Fruit fly (Drosophila melanogaster): Measurements from ENCODE around the gene pum.

Gene pum

DNA sequence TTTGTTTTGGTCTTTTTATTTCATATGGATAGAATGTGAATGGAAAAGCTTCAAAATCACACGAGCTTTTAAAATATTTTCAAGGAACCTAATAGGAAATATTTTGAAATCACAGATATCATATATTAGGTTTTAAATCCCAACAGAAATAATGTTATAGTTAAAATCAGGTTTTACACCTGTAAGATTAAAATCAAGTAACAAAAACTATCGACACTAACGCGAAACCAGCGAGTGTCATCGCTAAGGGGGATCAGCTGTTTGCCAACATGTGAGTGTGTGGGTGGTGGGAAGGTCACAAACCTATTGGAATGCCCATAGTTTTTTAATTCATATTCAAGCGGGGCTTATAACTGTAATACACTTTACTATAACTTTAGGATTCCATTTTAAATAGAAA is 198.8 kb downstream of the pum start, which contains the start of gene hyx (continued):
- no peak for TF ChIP-seq kay (GFP tag; optimal IDR thresholded peaks at IDR 0.05)
- TF ChIP-seq BEAF-32 (GFP tag; optimal IDR thresholded peaks at IDR 0.05) = peak; percentile 77
- TF ChIP-seq CG15601 (tag; optimal IDR thresholded peaks at IDR 0.05) = peak; percentile 24
- TF ChIP-seq cg (GFP tag; optimal IDR thresholded peaks at IDR 0.05) = peak; percentile 81
- peak; percentile 41 for TF ChIP-seq CG18262 (tag; optimal IDR thresholded peaks at IDR 0.05)
- TF ChIP-seq E2f1 (GFP tag; IDR thresholded peaks at IDR 0.05) = no peak
- no peak for TF ChIP-seq Dad (GFP tag; optimal IDR thresholded peaks at IDR 0.05)
- 0 out of 2 replicates have a peak, but pooled peaks have one; percentile 38 for TF ChIP-seq nerfin-2 (GFP tag; IDR thresholded peaks at IDR 0.05; ENCODE audit: partially characterized antibody)
- TF ChIP-seq lov (optimal IDR thresholded peaks at IDR 0.05) = no peak
- TF ChIP-seq lov (GFP tag; IDR thresholded peaks at IDR 0.05) = no peak
- TF ChIP-seq sna (GFP tag; IDR thresholded peaks at IDR 0.05; ENCODE audit: partially characterized antibody) = peak; percentile 85
- TF ChIP-seq unc-4 (GFP tag; IDR thresholded peaks at IDR 0.05; ENCODE audit: partially characterized antibody) = peak; percentile 91
- peak; percentile 42 for TF ChIP-seq CG15269 (tag; optimal IDR thresholded peaks at IDR 0.05)
- TF ChIP-seq kah (GFP tag; optimal IDR thresholded peaks at IDR 0.05) = no peak
- no peak for TF ChIP-seq fu2 (GFP tag; optimal IDR thresholded peaks at IDR 0.05)
- no peak for TF ChIP-seq CG4328 (GFP tag; optimal IDR thresholded peaks at IDR 0.05)
- peak; percentile 49 for TF ChIP-seq az2 (GFP tag; optimal IDR thresholded peaks at IDR 0.05)
- TF ChIP-seq tap (tag; optimal IDR thresholded peaks at IDR 0.05) = peak; percentile 30
- no peak for TF ChIP-seq CG32767 (GFP tag; IDR thresholded peaks at IDR 0.05)
- TF ChIP-seq fd102C (GFP tag; optimal IDR thresholded peaks at IDR 0.05) = peak; percentile 7
- no peak for TF ChIP-seq CG15011 (GFP tag; optimal IDR thresholded peaks at IDR 0.05)
- TF ChIP-seq tup (GFP tag; optimal IDR thresholded peaks at IDR 0.05) = no peak
- TF ChIP-seq Ssrp (tag; optimal IDR thresholded peaks at IDR 0.05) = no peak
- peak; percentile 9 for TF ChIP-seq CG7556 (GFP tag; optimal IDR thresholded peaks at IDR 0.05)
- TF ChIP-seq Trl (optimal IDR thresholded peaks at IDR 0.05) = no peak
- peak; percentile 41 for TF ChIP-seq Trl (GFP tag; optimal IDR thresholded peaks at IDR 0.05)
- no peak for TF ChIP-seq Xrp1 (GFP tag; IDR thresholded peaks at IDR 0.05)
- TF ChIP-seq zf30C (GFP tag; optimal IDR thresholded peaks at IDR 0.05) = no peak
- TF ChIP-seq CG12219 (GFP tag; optimal IDR thresholded peaks at IDR 0.05) = peak; percentile 29
- TF ChIP-seq chinmo (GFP tag; IDR thresholded peaks at IDR 0.05; ENCODE audit: partially characterized antibody) = peak; percentile 78; the same call in 3 of the 4 replicates
- no peak for TF ChIP-seq CG11085 (GFP tag; IDR thresholded peaks at IDR 0.05)
- no peak for TF ChIP-seq CG9215 (GFP tag; IDR thresholded peaks at IDR 0.05)
- TF ChIP-seq bbx (GFP tag; IDR thresholded peaks at IDR 0.05; ENCODE audit: partially characterized antibody) = peak; percentile 86
- TF ChIP-seq CG18476 (GFP tag; optimal IDR thresholded peaks at IDR 0.05) = no peak
- no peak for TF ChIP-seq HHEX (GFP tag; optimal IDR thresholded peaks at IDR 0.05)
- 0 out of 3 replicates have a peak, but pooled peaks have one; percentile 24 for TF ChIP-seq CG2199 (GFP tag; IDR thresholded peaks at IDR 0.05)
- no peak for TF ChIP-seq Neu2 (GFP tag; optimal IDR thresholded peaks at IDR 0.05; ENCODE audit: borderline replicate concordance)
- no peak for TF ChIP-seq onecut (GFP tag; IDR thresholded peaks at IDR 0.05)
- peak; percentile 23 for TF ChIP-seq p53 (GFP tag; optimal IDR thresholded peaks at IDR 0.05)
- no peak for TF ChIP-seq CG31388 (GFP tag; optimal IDR thresholded peaks at IDR 0.05)
- peak; percentile 17 for TF ChIP-seq Max (GFP tag; optimal IDR thresholded peaks at IDR 0.05)
- no peak for TF ChIP-seq ATbp (GFP tag; optimal IDR thresholded peaks at IDR 0.05)
- peak; percentile 43 for TF ChIP-seq bcd (GFP tag; optimal IDR thresholded peaks at IDR 0.05)
- peak; percentile 43 for TF ChIP-seq scrt (GFP tag; optimal IDR thresholded peaks at IDR 0.05)
- TF ChIP-seq ftz-f1 (GFP tag; optimal IDR thresholded peaks at IDR 0.05) = peak; percentile 95
- peak; percentile 39 for TF ChIP-seq Chrac-16 (GFP tag; optimal IDR thresholded peaks at IDR 0.05)
- TF ChIP-seq ttk (GFP tag; IDR thresholded peaks at IDR 0.05) = peak; percentile 29; the same call in 1 of the 2 replicates
- TF ChIP-seq CG13296 (GFP tag; optimal IDR thresholded peaks at IDR 0.05) = peak; percentile 56
- peak; percentile 46 for TF ChIP-seq ERR (GFP tag; optimal IDR thresholded peaks at IDR 0.05)
- TF ChIP-seq Meics (GFP tag; optimal IDR thresholded peaks at IDR 0.05) = peak; percentile 36
- peak; percentile 67 for TF ChIP-seq CG12391 (tag; optimal IDR thresholded peaks at IDR 0.05)
